Worm (Caenorhabditis elegans): Measurements from ENCODE around the gene moc-3.

- no peak for TF ChIP-seq snpc-4 (tag; optimal IDR thresholded peaks at IDR 0.05)
- no peak for TF ChIP-seq ZK546.5 (tag; optimal IDR thresholded peaks at IDR 0.05)
- TF ChIP-seq egl-27 (tag; optimal IDR thresholded peaks at IDR 0.05) = no peak
- peak; percentile 20; the same call in 1 of the 2 replicates for TF ChIP-seq T26A8.4 (GFP tag; IDR thresholded peaks at IDR 0.05)
- TF ChIP-seq aly-2 (tag; optimal IDR thresholded peaks at IDR 0.05) = no peak
- TF ChIP-seq zip-2 (tag; optimal IDR thresholded peaks at IDR 0.05) = no peak
- no peak for TF ChIP-seq F49E8.2 (tag; optimal IDR thresholded peaks at IDR 0.05; ENCODE audit: borderline replicate concordance)
- TF ChIP-seq nhr-77 (tag; optimal IDR thresholded peaks at IDR 0.05) = no peak
- no peak for TF ChIP-seq zfp-2 (tag; optimal IDR thresholded peaks at IDR 0.05)
- TF ChIP-seq dpl-1 (GFP tag; optimal IDR thresholded peaks at IDR 0.05) = no peak
- TF ChIP-seq fos-1 (tag; optimal IDR thresholded peaks at IDR 0.05) = no peak
- TF ChIP-seq Y48G9A.11 (GFP tag; IDR thresholded peaks at IDR 0.05) = no peak
Measured at ce11 chrIV:8144341-8144740, 14.0 kb downstream of the moc-3 start.
